Fruit fly (Drosophila melanogaster) whole organism, prepupa: Measurements from ENCODE around the gene CG5282.

Experiments used
- CG11762 ChIP-seq: fragments of 200-800 bp; sonication (Bioruptor generic); optimal IDR thresholded peaks from 3 replicates; lab custom pipeline; 2016; ENCODE audit warnings: missing biosample characterization, missing genetic modification characterization; ENCODE audit not compliant: insufficient read depth
- CG11902 ChIP-seq: fragments of 200-800 bp; sonication (Bioruptor generic); optimal IDR thresholded peaks from 3 replicates; lab custom pipeline; 2016; ENCODE audit warnings: missing biosample characterization, missing genetic modification characterization
- CG16779 ChIP-seq: fragments of 200-800 bp; sonication (Bioruptor generic); optimal IDR thresholded peaks from 3 replicates; lab custom pipeline; 2017; ENCODE audit warnings: missing biosample characterization, mild to moderate bottlenecking, missing genetic modification characterization
- CG6854 ChIP-seq: fragments of 200-800 bp; sonication (Bioruptor generic); optimal IDR thresholded peaks from 2 replicates; lab custom pipeline; 2017; ENCODE audit warnings: missing biosample characterization, mild to moderate bottlenecking, missing genetic modification characterization
- Eip75B ChIP-seq: fragments of 200-800 bp; sonication (Bioruptor generic); optimal IDR thresholded peaks from 3 replicates; lab custom pipeline; 2016; ENCODE audit warnings: missing biosample characterization, missing genetic modification characterization
- Ets21C ChIP-seq: fragments of 200-800 bp; sonication (Bioruptor generic); optimal IDR thresholded peaks from 3 replicates; lab custom pipeline; 2016; ENCODE audit warnings: missing biosample characterization, missing genetic modification characterization
- Ets96B ChIP-seq: fragments of 200-800 bp; optimal IDR thresholded peaks from 2 replicates; lab custom pipeline; 2019; ENCODE audit warnings: missing biosample characterization, mild to moderate bottlenecking, missing genetic modification characterization, moderate library complexity
- Hr39 ChIP-seq: fragments of 200-800 bp; sonication (Bioruptor generic); optimal IDR thresholded peaks from 2 replicates; lab custom pipeline; 2016; ENCODE audit warnings: missing biosample characterization, missing genetic modification characterization
- Sox15 ChIP-seq: fragments of 200-800 bp; sonication (Bioruptor generic); optimal IDR thresholded peaks from 3 replicates; lab custom pipeline; 2016; ENCODE audit warnings: missing biosample characterization, missing genetic modification characterization
- acj6 ChIP-seq: fragments of 200-800 bp; sonication (Bioruptor generic); optimal IDR thresholded peaks from 3 replicates; lab custom pipeline; 2016; ENCODE audit warnings: missing biosample characterization, missing genetic modification characterization
- fkh ChIP-seq: fragments of 200-800 bp; sonication (Bioruptor generic); optimal IDR thresholded peaks from 3 replicates; lab custom pipeline; 2017; ENCODE audit warnings: missing biosample characterization, mild to moderate bottlenecking, missing genetic modification characterization, moderate library complexity
- lz ChIP-seq: fragments of 200-800 bp; sonication (Bioruptor generic); optimal IDR thresholded peaks from 3 replicates; lab custom pipeline; 2016; ENCODE audit warnings: missing biosample characterization, missing genetic modification characterization
- spab ChIP-seq: fragments of 200-800 bp; sonication (Bioruptor generic); optimal IDR thresholded peaks from 2 replicates; lab custom pipeline; 2017; ENCODE audit warnings: missing biosample characterization, mild to moderate bottlenecking, missing genetic modification characterization, missing genetic modification reagents
- ss ChIP-seq, 2 experiments: fragments of 200-800 bp; sonication (Bioruptor generic); optimal IDR thresholded peaks; 2 replicates in 1 of 2; 3 replicates in 1 of 2; lab custom pipeline; 2017 to 2018; ENCODE audit warnings: mild to moderate bottlenecking in 2 of 2, missing biosample characterization in 2 of 2, missing genetic modification characterization in 2 of 2, moderate library complexity in 1 of 2

DNA sequence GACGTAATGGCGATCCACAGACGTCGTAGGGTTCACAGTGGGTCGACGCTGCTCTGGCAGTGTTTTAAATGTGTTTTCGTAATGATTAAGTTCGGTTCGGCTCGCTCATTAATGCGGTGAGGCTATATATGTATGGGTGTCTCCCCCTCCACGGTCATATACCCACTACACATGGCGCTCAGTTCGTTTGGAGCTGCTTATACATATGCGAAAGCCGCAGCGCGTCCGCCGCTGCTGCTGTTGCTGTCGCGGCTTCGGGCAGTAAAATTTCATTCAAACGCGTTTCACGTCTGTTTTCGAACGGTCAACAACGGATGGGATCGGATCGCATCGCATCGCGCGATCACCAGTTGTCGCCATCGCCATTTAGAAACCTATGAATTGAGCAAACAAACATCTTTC is 39.9 kb downstream of the CG5282 start:
- no peak for TF ChIP-seq CG11762 (GFP tag; lab: Kevin White, UChicago)
- TF ChIP-seq acj6 (GFP tag; lab: Kevin White, UChicago) = no peak
- TF ChIP-seq spab (GFP tag; lab: Kevin White, UChicago) = no peak
- TF ChIP-seq CG6854 (GFP tag; lab: Kevin White, UChicago) = no peak
- TF ChIP-seq Sox15 (GFP tag; lab: Kevin White, UChicago) = no peak
- TF ChIP-seq Ets21C (GFP tag; lab: Kevin White, UChicago) = no peak
- no peak for TF ChIP-seq CG11902 (GFP tag; lab: Kevin White, UChicago)
- TF ChIP-seq Eip75B (GFP tag; lab: Kevin White, UChicago) = no peak
- no peak for TF ChIP-seq Hr39 (GFP tag; lab: Kevin White, UChicago)
- TF ChIP-seq lz (GFP tag; lab: Kevin White, UChicago) = no peak
- no peak for TF ChIP-seq Ets96B (tag; lab: Kevin White, UChicago)
- peak; percentile 57 for TF ChIP-seq fkh (GFP tag; lab: Kevin White, UChicago)
- TF ChIP-seq ss (GFP tag; optimal IDR thresholded peaks at IDR 0.05; lab: Kevin White, UChicago) = no peak
- TF ChIP-seq CG16779 (tag; lab: Kevin White, UChicago) = no peak
